Worm (Caenorhabditis elegans) whole organism, L2 larva: ENCODE measurements around the gene srg-7.

Source experiments
- alr-1 ChIP-seq: fragments of 150-350 bp; optimal IDR thresholded peaks from 2 replicates; lab custom pipeline; 2014; ENCODE audit warnings: missing biosample characterization, missing genetic modification characterization
- ama-1 ChIP-seq: fragments of 150-350 bp; optimal IDR thresholded peaks from 2 replicates; lab custom pipeline; 2018; ENCODE audit warnings: inconsistent platforms
- elt-3 ChIP-seq: sonication (generic microtip); optimal IDR thresholded peaks from 2 replicates; lab custom pipeline; 2017; ENCODE audit warnings: missing biosample characterization, missing genetic modification characterization
- gmeb-1 ChIP-seq: fragments of 150-350 bp; optimal IDR thresholded peaks from 2 replicates; lab custom pipeline; 2014; ENCODE audit warnings: missing biosample characterization, missing genetic modification characterization
- lin-11 ChIP-seq: fragments of 150-350 bp; sonication (generic microtip); optimal IDR thresholded peaks from 2 replicates; lab custom pipeline; 2014; ENCODE audit warnings: missing biosample characterization, missing genetic modification characterization, inconsistent platforms, mixed read lengths
- lin-13 ChIP-seq: fragments of 150-350 bp; optimal IDR thresholded peaks from 2 replicates; lab custom pipeline; 2014; ENCODE audit warnings: missing biosample characterization, missing genetic modification reagents, missing genetic modification characterization
- lsy-2 ChIP-seq, 2 experiments: fragments of 150-350 bp in 1 of 2; sonication (generic microtip) in 1 of 2; optimal IDR thresholded peaks; 2 replicates each; lab custom pipeline; 2014 to 2017; ENCODE audit warnings: missing biosample characterization in 2 of 2, missing genetic modification characterization in 2 of 2
- nhr-11 ChIP-seq: fragments of 150-350 bp; optimal IDR thresholded peaks from 2 replicates; lab custom pipeline; 2014; ENCODE audit warnings: missing biosample characterization, missing genetic modification characterization
- nhr-237 ChIP-seq: fragments of 150-350 bp; optimal IDR thresholded peaks from 2 replicates; lab custom pipeline; 2014; ENCODE audit warnings: missing biosample characterization, missing genetic modification characterization
- unc-39 ChIP-seq: fragments of 150-350 bp; optimal IDR thresholded peaks from 2 replicates; lab custom pipeline; 2014; ENCODE audit warnings: missing biosample characterization, missing genetic modification characterization
- unc-62 ChIP-seq: fragments of 150-350 bp; optimal IDR thresholded peaks from 2 replicates; lab custom pipeline; 2014; ENCODE audit warnings: missing biosample characterization, missing genetic modification reagents, missing genetic modification characterization
- ztf-11 ChIP-seq: sonication (generic microtip); optimal IDR thresholded peaks from 2 replicates; lab custom pipeline; 2017; ENCODE audit warnings: missing biosample characterization, missing genetic modification characterization

DNA sequence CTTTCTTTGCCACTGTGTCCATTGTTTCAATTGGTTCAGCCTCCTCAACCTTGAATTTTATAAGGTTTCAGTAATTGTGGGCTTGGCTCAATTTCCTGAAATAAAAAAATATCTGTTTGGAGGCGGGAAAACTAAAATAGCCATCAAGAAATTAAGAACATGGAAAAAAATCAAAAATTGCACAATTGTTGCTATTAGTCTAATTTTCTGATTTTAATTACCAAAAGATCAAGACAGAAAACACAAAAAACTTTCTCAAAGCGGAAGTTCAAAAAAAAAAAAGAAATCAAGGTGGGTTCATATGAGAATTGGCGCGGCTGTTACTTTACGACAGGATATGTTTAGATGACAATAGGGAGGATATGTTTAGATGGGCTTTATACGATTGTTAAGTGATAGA, 37.1 kb downstream of the srg-7 start, which contains the start of gene esyt-2:
- no peak for TF ChIP-seq nhr-11 (tag; lab: Kevin White, UChicago)
- no peak for TF ChIP-seq ama-1 (lab: Kevin White, UChicago)
- TF ChIP-seq elt-3: no peak
- TF ChIP-seq unc-62 (GFP tag; lab: Kevin White, UChicago): no peak
- TF ChIP-seq alr-1 (tag; lab: Kevin White, UChicago): no peak
- no peak for TF ChIP-seq nhr-237 (tag; lab: Kevin White, UChicago)
- no peak for TF ChIP-seq ztf-11 (tag; lab: Kevin White, UChicago)
- TF ChIP-seq unc-39 (tag; lab: Kevin White, UChicago): no peak
- no peak for TF ChIP-seq lin-13 (GFP tag; lab: Kevin White, UChicago)
- no peak for TF ChIP-seq gmeb-1
- no peak for TF ChIP-seq lin-11 (tag; lab: Kevin White, UChicago)
- TF ChIP-seq lsy-2 (tag; optimal IDR thresholded peaks at IDR 0.05; lab: Kevin White, UChicago): no peak
